Worm (Caenorhabditis elegans) whole organism, mixed stage, embryonic: Measurements from ENCODE around the gene Y81B9A.4.

Experiments used
- M03D4.4 ChIP-seq: sonication (generic microtip); optimal IDR thresholded peaks from 2 replicates; lab custom pipeline; 2017; ENCODE audit warnings: mild to moderate bottlenecking, missing genetic modification characterization, missing compliant biosample characterization
- bed-3 ChIP-seq: fragments of 200-800 bp; sonication (Bioruptor generic); optimal IDR thresholded peaks from 3 replicates; lab custom pipeline; 2018; ENCODE audit warnings: mild to moderate bottlenecking, missing genetic modification characterization, moderate library complexity, missing compliant biosample characterization
- blmp-1 ChIP-seq: fragments of 150-350 bp; optimal IDR thresholded peaks from 2 replicates; lab custom pipeline; 2014; ENCODE audit warnings: missing biosample characterization, missing genetic modification characterization
- ceh-39 ChIP-seq: fragments of 150-350 bp; optimal IDR thresholded peaks from 2 replicates; lab custom pipeline; 2014; ENCODE audit warnings: missing biosample characterization, missing genetic modification characterization
- ceh-43 ChIP-seq: fragments of 200-800 bp; sonication (Bioruptor generic); optimal IDR thresholded peaks from 2 replicates; lab custom pipeline; 2018; ENCODE audit warnings: mild to moderate bottlenecking, missing genetic modification characterization, moderate library complexity, missing compliant biosample characterization
- ceh-83 ChIP-seq: fragments of 200-800 bp; sonication (Bioruptor generic); optimal IDR thresholded peaks from 2 replicates; lab custom pipeline; 2018; ENCODE audit warnings: mild to moderate bottlenecking, missing genetic modification characterization, missing compliant biosample characterization
- ces-1 ChIP-seq: fragments of 150-350 bp; optimal IDR thresholded peaks from 2 replicates; lab custom pipeline; 2014; ENCODE audit warnings: missing biosample characterization, missing genetic modification reagents, missing genetic modification characterization
- cnd-1 ChIP-seq: fragments of 200-800 bp; sonication (Bioruptor generic); optimal IDR thresholded peaks from 2 replicates; lab custom pipeline; 2018; ENCODE audit warnings: mild to moderate bottlenecking, missing genetic modification characterization, missing compliant biosample characterization
- drap-1 ChIP-seq: fragments of 200-800 bp; sonication (Bioruptor generic); optimal IDR thresholded peaks from 3 replicates; lab custom pipeline; 2018; ENCODE audit warnings: mild to moderate bottlenecking, missing genetic modification characterization, missing compliant biosample characterization
- elt-1 ChIP-seq: sonication (generic microtip); optimal IDR thresholded peaks from 2 replicates; lab custom pipeline; 2017; ENCODE audit warnings: missing genetic modification characterization, mild to moderate bottlenecking, missing compliant biosample characterization, antibody characterized with exemption, moderate library complexity, borderline replicate concordance; ENCODE audit not compliant: insufficient read depth
- elt-3 ChIP-seq: fragments of 150-350 bp; optimal IDR thresholded peaks from 2 replicates; lab custom pipeline; 2014; ENCODE audit warnings: missing biosample characterization, missing genetic modification characterization
- flh-1 ChIP-seq: fragments of 200-800 bp; sonication (Bioruptor generic); optimal IDR thresholded peaks from 2 replicates; lab custom pipeline; 2018; ENCODE audit warnings: mild to moderate bottlenecking, missing genetic modification characterization, moderate library complexity, missing compliant biosample characterization
- ham-2 ChIP-seq: fragments of 200-800 bp; sonication (Bioruptor generic); optimal IDR thresholded peaks from 2 replicates; lab custom pipeline; 2018; ENCODE audit warnings: mild to moderate bottlenecking, missing genetic modification characterization, missing compliant biosample characterization
- hlh-1 ChIP-seq: fragments of 150-350 bp; optimal IDR thresholded peaks from 2 replicates; lab custom pipeline; 2014; ENCODE audit warnings: missing biosample characterization, missing genetic modification reagents, missing genetic modification characterization
- lin-13 ChIP-seq: fragments of 150-350 bp; optimal IDR thresholded peaks from 2 replicates; lab custom pipeline; 2014; ENCODE audit warnings: missing biosample characterization, missing genetic modification characterization
- lin-32 ChIP-seq: fragments of 200-800 bp; sonication (Bioruptor generic); optimal IDR thresholded peaks from 2 replicates; lab custom pipeline; 2018; ENCODE audit warnings: mild to moderate bottlenecking, missing genetic modification characterization, missing compliant biosample characterization
- lsy-2 ChIP-seq: fragments of 150-350 bp; optimal IDR thresholded peaks from 2 replicates; lab custom pipeline; 2014; ENCODE audit warnings: missing biosample characterization, missing genetic modification characterization
- mab-5 ChIP-seq: fragments of 150-350 bp; optimal IDR thresholded peaks from 2 replicates; lab custom pipeline; 2014; ENCODE audit warnings: missing biosample characterization, missing genetic modification characterization
- mep-1 ChIP-seq: fragments of 150-350 bp; optimal IDR thresholded peaks from 2 replicates; lab custom pipeline; 2017; ENCODE audit warnings: missing biosample characterization, missing genetic modification reagents, missing genetic modification characterization, inconsistent platforms
- mls-2 ChIP-seq: sonication (generic microtip); optimal IDR thresholded peaks from 2 replicates; lab custom pipeline; 2016; ENCODE audit warnings: mild to moderate bottlenecking, missing genetic modification characterization, moderate library complexity, missing compliant biosample characterization
- nhr-12 ChIP-seq: fragments of 150-350 bp; optimal IDR thresholded peaks from 2 replicates; lab custom pipeline; 2014; ENCODE audit warnings: missing biosample characterization, missing genetic modification characterization
- nhr-2 ChIP-seq: fragments of 150-350 bp; optimal IDR thresholded peaks from 2 replicates; lab custom pipeline; 2014; ENCODE audit warnings: missing biosample characterization, missing genetic modification characterization
- nhr-237 ChIP-seq: fragments of 150-350 bp; optimal IDR thresholded peaks from 2 replicates; lab custom pipeline; 2014; ENCODE audit warnings: missing biosample characterization, missing genetic modification characterization
- nhr-28 ChIP-seq: fragments of 150-350 bp; optimal IDR thresholded peaks from 2 replicates; lab custom pipeline; 2014; ENCODE audit warnings: missing biosample characterization, missing genetic modification characterization
- nhr-76 ChIP-seq: sonication (generic microtip); optimal IDR thresholded peaks from 2 replicates; lab custom pipeline; 2017; ENCODE audit warnings: missing biosample characterization, missing genetic modification characterization
- pha-4 ChIP-seq: fragments of 150-350 bp; optimal IDR thresholded peaks from 2 replicates; lab custom pipeline; 2018; ENCODE audit warnings: missing biosample characterization, missing genetic modification reagents, missing genetic modification characterization
- sem-2 ChIP-seq: fragments of 200-800 bp; sonication (Bioruptor generic); optimal IDR thresholded peaks from 2 replicates; lab custom pipeline; 2018; ENCODE audit warnings: mild to moderate bottlenecking, missing genetic modification characterization, missing compliant biosample characterization
- snpc-4 ChIP-seq: fragments of 150-350 bp; optimal IDR thresholded peaks from 2 replicates; lab custom pipeline; 2014; ENCODE audit warnings: missing biosample characterization, missing genetic modification characterization
- sptf-1 ChIP-seq: sonication (generic microtip); optimal IDR thresholded peaks from 2 replicates; lab custom pipeline; 2017; ENCODE audit warnings: mild to moderate bottlenecking, missing genetic modification characterization, moderate library complexity, missing compliant biosample characterization
- tbx-8 ChIP-seq: fragments of 200-800 bp; sonication (Bioruptor generic); optimal IDR thresholded peaks from 2 replicates; lab custom pipeline; 2018; ENCODE audit warnings: mild to moderate bottlenecking, missing genetic modification characterization, moderate library complexity, missing compliant biosample characterization
- unc-120 ChIP-seq: sonication (generic microtip); optimal IDR thresholded peaks from 2 replicates; lab custom pipeline; 2017; ENCODE audit warnings: missing genetic modification characterization, missing compliant biosample characterization; ENCODE audit not compliant: poor library complexity, severe bottlenecking
- unc-39 ChIP-seq: fragments of 150-350 bp; optimal IDR thresholded peaks from 2 replicates; lab custom pipeline; 2014; ENCODE audit warnings: missing biosample characterization, missing genetic modification characterization
- unc-62 ChIP-seq: fragments of 150-350 bp; optimal IDR thresholded peaks from 2 replicates; lab custom pipeline; 2014; ENCODE audit warnings: missing biosample characterization, missing genetic modification reagents, missing genetic modification characterization
- zip-8 ChIP-seq: fragments of 150-350 bp; optimal IDR thresholded peaks from 2 replicates; lab custom pipeline; 2014; ENCODE audit warnings: missing biosample characterization, missing genetic modification characterization
- ztf-11 ChIP-seq: fragments of 150-350 bp; optimal IDR thresholded peaks from 2 replicates; lab custom pipeline; 2014; ENCODE audit warnings: missing biosample characterization, missing genetic modification characterization

Gene Y81B9A.4

DNA sequence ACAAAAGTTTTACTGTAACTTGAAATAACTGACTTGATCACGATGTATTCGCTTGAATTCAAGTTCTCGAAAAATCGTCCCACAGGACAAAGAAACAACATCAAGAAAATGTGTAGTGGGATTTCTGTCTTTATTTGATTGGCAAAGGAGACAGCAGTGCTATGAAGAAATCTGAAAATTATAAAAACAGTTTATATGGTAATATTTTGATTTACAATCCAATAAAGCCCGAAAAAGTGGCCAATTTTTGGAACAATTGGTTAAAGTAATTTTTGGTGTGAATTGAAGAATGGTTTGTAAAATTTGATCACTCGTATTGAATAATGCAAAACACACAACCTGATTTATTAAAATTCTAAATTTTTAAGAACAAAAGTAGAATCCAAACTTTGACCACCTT lies at the start of gene Y81B9A.4:
Gene Y81B9A.4, minus strand, starts transcription at position 101 of the 400 bp plus-strand sequence.
- TF ChIP-seq ceh-39 (tag; lab: Kevin White, UChicago) (no peak), cnd-1 (tag; lab: Kevin White, UChicago) (no peak), hlh-1 (tag; lab: Kevin White, UChicago) (no peak), ham-2 (no peak), lin-13 (tag; lab: Kevin White, UChicago) (no peak), unc-62 (GFP tag; lab: Kevin White, UChicago) (no peak), ceh-43 (GFP tag; lab: Kevin White, UChicago) (no peak), bed-3 (GFP tag; lab: Kevin White, UChicago) (no peak), unc-120 (no peak), pha-4 (tag; lab: Kevin White, UChicago) (no peak), nhr-28 (no peak), nhr-12 (tag; lab: Kevin White, UChicago) (no peak), flh-1 (GFP tag; lab: Kevin White, UChicago) (no peak), nhr-237 (no peak), ztf-11 (tag; lab: Kevin White, UChicago) (no peak), blmp-1 (no peak), ces-1 (GFP tag; lab: Kevin White, UChicago) (no peak), unc-39 (no peak), zip-8 (tag; lab: Kevin White, UChicago) (no peak)

DNA sequence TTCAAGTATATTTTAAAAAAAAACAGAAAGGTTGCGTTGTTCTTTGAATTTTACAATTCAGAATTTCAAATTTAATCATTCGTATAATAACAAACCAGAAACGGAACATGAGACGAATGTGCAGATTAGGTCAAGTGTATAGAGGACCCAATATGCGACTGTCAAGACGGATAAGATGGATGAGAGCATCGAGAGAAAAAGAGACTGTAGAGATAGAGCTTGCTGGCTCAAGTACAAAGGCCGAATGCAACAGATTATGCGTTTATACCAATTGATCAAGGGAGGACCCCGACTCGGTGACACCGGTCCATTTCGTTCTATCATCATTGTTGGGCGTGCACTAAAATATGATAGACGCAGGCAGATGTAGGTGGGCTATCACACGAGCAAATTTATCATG lies 49.6 kb upstream of the Y81B9A.4 start:
- TF ChIP-seq nhr-2 (tag; lab: Kevin White, UChicago) = peak; percentile 64
- TF ChIP-seq M03D4.4 (tag; lab: Kevin White, UChicago) = no peak
- TF ChIP-seq, all 35 proteins: peak for 1

DNA sequence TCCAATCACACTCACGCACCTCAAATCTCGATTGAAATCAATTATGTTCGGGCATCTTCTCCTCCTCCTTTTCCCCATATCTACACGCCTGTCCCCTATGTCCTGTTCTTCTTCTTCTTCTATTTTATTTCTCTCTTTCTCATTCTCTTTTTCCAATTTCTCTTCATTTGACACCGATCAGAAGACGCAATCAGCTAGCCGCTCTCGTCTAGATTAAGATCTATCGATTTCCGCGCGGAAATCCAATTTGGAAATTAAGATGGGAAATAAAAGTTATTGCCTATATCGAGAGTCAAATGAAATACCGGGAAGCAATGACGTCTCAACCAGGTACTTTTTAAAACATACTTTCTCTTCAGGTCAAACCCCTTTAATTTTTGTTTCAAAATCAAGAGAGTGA lies 47.7 kb upstream of the Y81B9A.4 start:
- TF ChIP-seq elt-1 (tag; lab: Kevin White, UChicago) = peak; percentile 85
- TF ChIP-seq hlh-1 (tag; lab: Kevin White, UChicago) = peak; percentile 15
- TF ChIP-seq elt-3 (tag; lab: Kevin White, UChicago) = no peak
- TF ChIP-seq sptf-1 (tag; lab: Kevin White, UChicago) = no peak
- TF ChIP-seq ham-2 = peak; percentile 74
- TF ChIP-seq blmp-1 = peak; percentile 12
- TF ChIP-seq M03D4.4 (tag; lab: Kevin White, UChicago) = no peak
- TF ChIP-seq unc-62 (GFP tag; lab: Kevin White, UChicago) = peak; percentile 27
- TF ChIP-seq unc-120 = peak; percentile 24

DNA sequence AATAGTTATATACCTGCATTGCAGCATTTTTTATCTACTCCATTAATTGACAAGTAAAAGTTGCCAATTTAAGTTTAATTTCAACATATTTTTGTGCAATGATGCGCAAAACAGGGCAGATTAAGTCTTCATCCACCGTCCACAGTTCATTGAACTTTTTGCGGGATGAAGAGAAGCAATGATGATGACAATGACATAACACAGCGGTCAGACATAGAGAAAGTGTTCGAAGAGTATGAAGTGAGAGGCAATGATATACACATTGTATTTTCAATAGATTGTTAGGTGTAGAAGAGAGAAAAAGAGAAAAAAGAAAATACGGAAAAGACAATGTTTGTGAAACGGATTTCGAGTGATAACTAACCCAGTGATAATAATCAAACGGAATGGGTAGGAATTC lies 46.2 kb upstream of the Y81B9A.4 start:
- TF ChIP-seq lin-13 (tag; lab: Kevin White, UChicago) = no peak
- no peak for TF ChIP-seq sptf-1 (tag; lab: Kevin White, UChicago)
- no peak for TF ChIP-seq ceh-83 (GFP tag; lab: Kevin White, UChicago)
- no peak for TF ChIP-seq ces-1 (GFP tag; lab: Kevin White, UChicago)
- no peak for TF ChIP-seq lsy-2 (tag; lab: Kevin White, UChicago)
- no peak for TF ChIP-seq pha-4 (tag; lab: Kevin White, UChicago)
- TF ChIP-seq nhr-2 (tag; lab: Kevin White, UChicago) = no peak
- no peak for TF ChIP-seq M03D4.4 (tag; lab: Kevin White, UChicago)
- no peak for TF ChIP-seq nhr-237
- peak; percentile 10 for TF ChIP-seq blmp-1
- no peak for TF ChIP-seq sem-2 (GFP tag; lab: Kevin White, UChicago)
- no peak for TF ChIP-seq drap-1
- TF ChIP-seq elt-3 (tag; lab: Kevin White, UChicago) = peak; percentile 39
- TF ChIP-seq snpc-4 (tag; lab: Kevin White, UChicago) = no peak
- no peak for TF ChIP-seq ceh-39 (tag; lab: Kevin White, UChicago)
- no peak for TF ChIP-seq unc-120

DNA sequence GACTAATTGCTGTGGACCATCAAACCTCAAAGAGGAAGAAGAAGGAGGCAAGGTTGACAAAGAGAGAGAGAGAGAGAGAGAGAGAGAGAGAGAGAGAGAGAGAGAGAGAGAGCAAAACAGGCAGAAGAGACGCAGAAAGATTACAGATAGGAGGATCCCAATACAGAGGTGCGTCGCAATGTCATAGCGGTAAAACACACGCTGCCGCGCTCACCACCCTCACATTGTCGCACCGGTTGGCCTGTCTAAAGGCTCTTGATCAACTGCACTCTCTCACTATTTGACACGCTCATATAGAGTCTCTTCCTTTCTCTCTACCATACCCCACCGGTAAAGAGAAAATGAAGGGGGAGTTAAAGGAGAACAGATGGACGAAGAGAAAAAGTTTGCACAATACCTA lies 44.5 kb upstream of the Y81B9A.4 start:
- TF ChIP-seq zip-8 (tag; lab: Kevin White, UChicago) = no peak
- TF ChIP-seq drap-1 = peak; percentile 37
- TF ChIP-seq nhr-12 (tag; lab: Kevin White, UChicago) = no peak
- no peak for TF ChIP-seq lsy-2 (tag; lab: Kevin White, UChicago)
- no peak for TF ChIP-seq blmp-1
- no peak for TF ChIP-seq mab-5 (tag; lab: Kevin White, UChicago)
- no peak for TF ChIP-seq snpc-4 (tag; lab: Kevin White, UChicago)
- TF ChIP-seq nhr-76 (tag; lab: Kevin White, UChicago) = no peak
- TF ChIP-seq pha-4 (tag; lab: Kevin White, UChicago) = peak; percentile 58
- peak; percentile 51 for TF ChIP-seq tbx-8 (GFP tag; lab: Kevin White, UChicago)
- no peak for TF ChIP-seq unc-62 (GFP tag; lab: Kevin White, UChicago)
- TF ChIP-seq mls-2 (tag; lab: Kevin White, UChicago) = peak; percentile 27
- peak; percentile 48 for TF ChIP-seq M03D4.4 (tag; lab: Kevin White, UChicago)
- no peak for TF ChIP-seq flh-1 (GFP tag; lab: Kevin White, UChicago)
- TF ChIP-seq sem-2 (GFP tag; lab: Kevin White, UChicago) = no peak
- TF ChIP-seq ceh-83 (GFP tag; lab: Kevin White, UChicago) = no peak
- TF ChIP-seq elt-3 (tag; lab: Kevin White, UChicago) = no peak
- TF ChIP-seq bed-3 (GFP tag; lab: Kevin White, UChicago) = no peak
- peak; percentile 46 for TF ChIP-seq unc-120
- TF ChIP-seq nhr-237 = no peak
- no peak for TF ChIP-seq mep-1 (tag; lab: Kevin White, UChicago)
- TF ChIP-seq elt-1 (tag; lab: Kevin White, UChicago) = no peak
- peak; percentile 23 for TF ChIP-seq ceh-39 (tag; lab: Kevin White, UChicago)
- TF ChIP-seq ces-1 (GFP tag; lab: Kevin White, UChicago) = no peak
- no peak for TF ChIP-seq ceh-43 (GFP tag; lab: Kevin White, UChicago)
- TF ChIP-seq nhr-28 = no peak
- no peak for TF ChIP-seq lin-32
- peak; percentile 69 for TF ChIP-seq ham-2
- peak; percentile 74 for TF ChIP-seq nhr-2 (tag; lab: Kevin White, UChicago)
- TF ChIP-seq lin-13 (tag; lab: Kevin White, UChicago) = no peak
- peak; percentile 82 for TF ChIP-seq sptf-1 (tag; lab: Kevin White, UChicago)
- no peak for TF ChIP-seq unc-39
- TF ChIP-seq cnd-1 (tag; lab: Kevin White, UChicago) = peak; percentile 63
- no peak for TF ChIP-seq ztf-11 (tag; lab: Kevin White, UChicago)
- TF ChIP-seq hlh-1 (tag; lab: Kevin White, UChicago) = no peak
